Fruit fly (Drosophila melanogaster): ENCODE measurements around the gene Cip4.

DNA sequence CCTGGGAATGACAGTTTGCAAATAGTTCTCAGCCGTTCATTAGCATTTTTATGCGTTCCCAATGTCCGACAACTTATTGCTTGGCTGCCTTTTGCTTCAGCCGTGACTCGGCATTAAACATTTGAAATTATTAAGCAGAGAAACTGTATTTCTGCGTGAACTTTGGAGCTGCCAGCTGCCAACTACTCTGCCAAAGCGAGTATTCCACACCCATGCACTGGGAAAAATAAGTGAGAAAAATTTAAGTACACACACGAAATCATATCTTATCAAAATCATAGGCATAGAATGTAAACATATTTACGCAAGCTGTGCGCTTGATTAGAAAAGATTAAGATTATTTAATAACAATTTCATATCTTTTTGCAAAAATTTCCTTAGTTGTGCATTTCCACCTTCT lies 49.1 kb upstream of the Cip4 start:
- no peak for TF ChIP-seq EcR (GFP tag; optimal IDR thresholded peaks at IDR 0.05)
- no peak for TF ChIP-seq psq (optimal IDR thresholded peaks at IDR 0.05)
- TF ChIP-seq pan (optimal IDR thresholded peaks at IDR 0.05) = no peak
- TF ChIP-seq Dll (optimal IDR thresholded peaks at IDR 0.05) = no peak
- TF ChIP-seq usp (GFP tag; optimal IDR thresholded peaks at IDR 0.05) = no peak
- TF ChIP-seq CG8478 (optimal IDR thresholded peaks at IDR 0.05) = no peak
